Worm (Caenorhabditis elegans) whole organism, mixed stage, embryonic: ENCODE measurements around the gene F11D5.7.
A peak's percentile ranks its signal among the peaks of the same experiment; 100 is the strongest.

Experiments used
- ces-1 ChIP-seq: fragments of 150-350 bp; optimal IDR thresholded peaks from 2 replicates; lab custom pipeline; 2014; ENCODE audit warnings: missing biosample characterization, missing genetic modification reagents, missing genetic modification characterization
- drap-1 ChIP-seq: fragments of 200-800 bp; sonication (Bioruptor generic); optimal IDR thresholded peaks from 3 replicates; lab custom pipeline; 2018; ENCODE audit warnings: mild to moderate bottlenecking, missing genetic modification characterization, missing compliant biosample characterization
- flh-1 ChIP-seq: fragments of 200-800 bp; sonication (Bioruptor generic); optimal IDR thresholded peaks from 2 replicates; lab custom pipeline; 2018; ENCODE audit warnings: mild to moderate bottlenecking, missing genetic modification characterization, moderate library complexity, missing compliant biosample characterization
- ham-2 ChIP-seq: fragments of 200-800 bp; sonication (Bioruptor generic); optimal IDR thresholded peaks from 2 replicates; lab custom pipeline; 2018; ENCODE audit warnings: mild to moderate bottlenecking, missing genetic modification characterization, missing compliant biosample characterization
- lin-32 ChIP-seq: fragments of 200-800 bp; sonication (Bioruptor generic); optimal IDR thresholded peaks from 2 replicates; lab custom pipeline; 2018; ENCODE audit warnings: mild to moderate bottlenecking, missing genetic modification characterization, missing compliant biosample characterization
- lsy-2 ChIP-seq: fragments of 150-350 bp; optimal IDR thresholded peaks from 2 replicates; lab custom pipeline; 2014; ENCODE audit warnings: missing biosample characterization, missing genetic modification characterization
- mls-2 ChIP-seq: sonication (generic microtip); optimal IDR thresholded peaks from 2 replicates; lab custom pipeline; 2016; ENCODE audit warnings: mild to moderate bottlenecking, missing genetic modification characterization, moderate library complexity, missing compliant biosample characterization
- nhr-28 ChIP-seq: fragments of 150-350 bp; optimal IDR thresholded peaks from 2 replicates; lab custom pipeline; 2014; ENCODE audit warnings: missing biosample characterization, missing genetic modification characterization
- snpc-4 ChIP-seq: fragments of 150-350 bp; optimal IDR thresholded peaks from 2 replicates; lab custom pipeline; 2014; ENCODE audit warnings: missing biosample characterization, missing genetic modification characterization
- unc-62 ChIP-seq: fragments of 150-350 bp; optimal IDR thresholded peaks from 2 replicates; lab custom pipeline; 2014; ENCODE audit warnings: missing biosample characterization, missing genetic modification reagents, missing genetic modification characterization

Gene F11D5.7

DNA sequence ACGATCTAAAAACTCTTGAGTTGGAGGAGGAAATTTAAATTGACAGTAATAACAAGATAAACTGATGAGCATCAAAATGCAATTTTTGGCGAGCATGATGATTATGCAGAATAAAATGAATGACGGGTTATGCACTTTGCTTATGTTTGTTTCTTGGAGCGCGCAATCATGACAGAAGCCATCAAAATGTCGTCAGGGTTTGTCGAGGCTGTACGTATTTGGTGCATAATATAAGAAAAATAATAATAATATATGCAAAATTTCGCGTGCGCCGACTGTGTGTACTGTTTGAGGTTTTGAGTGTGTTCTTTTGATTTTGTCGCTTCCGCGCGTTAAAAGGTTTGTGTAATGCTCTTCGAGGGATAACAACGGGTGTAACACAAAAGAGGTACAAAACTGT is 46.1 kb downstream of the F11D5.7 start, which contains the start of gene nspg-4:
Gene nspg-4, minus strand, starts transcription at position 101 of the 400 bp plus-strand sequence.
- TF ChIP-seq lsy-2 (tag; lab: Kevin White, UChicago) = no peak
- TF ChIP-seq flh-1 (GFP tag; lab: Kevin White, UChicago) = no peak
- TF ChIP-seq ces-1 (GFP tag; lab: Kevin White, UChicago) = no peak
- no peak for TF ChIP-seq unc-62 (GFP tag; lab: Kevin White, UChicago)
- TF ChIP-seq nhr-28 (tag; lab: Kevin White, UChicago) = no peak
- TF ChIP-seq lin-32 = no peak
- no peak for TF ChIP-seq ham-2 (GFP tag; lab: Kevin White, UChicago)
- no peak for TF ChIP-seq drap-1 (GFP tag; lab: Kevin White, UChicago)
- TF ChIP-seq, all 35 proteins: peak for 0

DNA sequence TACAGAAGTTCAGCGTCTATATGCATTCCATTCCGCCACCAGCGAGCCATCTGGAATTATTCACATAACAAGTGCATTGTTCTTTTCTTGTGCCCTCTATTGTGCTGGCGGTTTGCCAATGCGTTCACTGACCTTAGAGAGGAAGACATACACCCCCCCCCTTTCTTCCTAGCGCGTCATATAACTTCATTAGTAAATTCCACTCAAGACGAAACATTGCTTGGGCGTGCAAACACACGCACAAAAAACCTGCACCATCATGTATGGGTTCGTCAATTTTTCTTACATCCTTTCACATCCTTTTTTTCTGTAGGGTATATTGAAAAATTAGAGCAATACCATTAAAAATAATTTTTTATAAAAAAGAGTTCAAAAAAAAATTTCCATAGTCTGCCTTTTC is 47.4 kb downstream of the F11D5.7 start, which contains the start of gene ZK816.1:
Gene ZK816.1, plus strand, starts transcription at position 187 of the 400 bp plus-strand sequence.
- peak; percentile 18 for TF ChIP-seq mls-2 (tag; lab: Kevin White, UChicago)
- TF ChIP-seq snpc-4 = no peak
- peak; percentile 82 for TF ChIP-seq ces-1 (GFP tag; lab: Kevin White, UChicago)
